Worm (Caenorhabditis elegans) whole organism, L3 larva: Measurements from ENCODE around the gene F31D5.1.

Experiments used
- egl-5 ChIP-seq: fragments of 150-350 bp; optimal IDR thresholded peaks from 2 replicates; lab custom pipeline; 2017; ENCODE audit warnings: missing biosample characterization, missing genetic modification reagents, missing genetic modification characterization, inconsistent platforms
- elt-3 ChIP-seq, 3 experiments: fragments of 150-350 bp in 1 of 3; sonication (generic microtip) in 2 of 3; optimal IDR thresholded peaks; 2 replicates in 2 of 3; 4 replicates in 1 of 3; lab custom pipeline; 2014 to 2017; ENCODE audit warnings: missing biosample characterization in 3 of 3, missing genetic modification characterization in 3 of 3
- fkh-10 ChIP-seq: sonication (generic microtip); optimal IDR thresholded peaks from 2 replicates; lab custom pipeline; 2017; ENCODE audit warnings: missing biosample characterization, missing genetic modification reagents, missing genetic modification characterization
- lin-39 ChIP-seq: fragments of 150-350 bp; optimal IDR thresholded peaks from 2 replicates; lab custom pipeline; 2018; ENCODE audit warnings: missing biosample characterization, missing genetic modification reagents, missing genetic modification characterization
- lsy-12 ChIP-seq: sonication (generic microtip); optimal IDR thresholded peaks from 2 replicates; lab custom pipeline; 2016; ENCODE audit warnings: mild to moderate bottlenecking, missing genetic modification characterization, missing compliant biosample characterization
- mdl-1 ChIP-seq: fragments of 150-350 bp; optimal IDR thresholded peaks from 2 replicates; lab custom pipeline; 2014; ENCODE audit warnings: missing biosample characterization, missing genetic modification characterization
- nfya-1 ChIP-seq: sonication (generic microtip); optimal IDR thresholded peaks from 2 replicates; lab custom pipeline; 2017; ENCODE audit warnings: missing genetic modification characterization, mild to moderate bottlenecking, missing compliant biosample characterization, antibody characterized with exemption, moderate library complexity; ENCODE audit not compliant: insufficient read depth
- nhr-11 ChIP-seq: fragments of 150-350 bp; optimal IDR thresholded peaks from 2 replicates; lab custom pipeline; 2014; ENCODE audit warnings: missing biosample characterization, missing genetic modification characterization
- nhr-77 ChIP-seq: fragments of 150-350 bp; optimal IDR thresholded peaks from 2 replicates; lab custom pipeline; 2014; ENCODE audit warnings: missing biosample characterization, missing genetic modification characterization
- skn-1 ChIP-seq: fragments of 150-350 bp; optimal IDR thresholded peaks from 2 replicates; lab custom pipeline; 2014; ENCODE audit warnings: missing biosample characterization, missing genetic modification characterization
- snpc-4 ChIP-seq: fragments of 150-350 bp; optimal IDR thresholded peaks from 2 replicates; lab custom pipeline; 2014; ENCODE audit warnings: missing biosample characterization, missing genetic modification characterization
- tbx-2 ChIP-seq: sonication (generic microtip); optimal IDR thresholded peaks from 2 replicates; lab custom pipeline; 2016; ENCODE audit warnings: mild to moderate bottlenecking, missing genetic modification characterization, missing compliant biosample characterization
- unc-62 ChIP-seq: fragments of 150-350 bp; sonication (generic microtip); optimal IDR thresholded peaks from 4 replicates; lab custom pipeline; 2014; ENCODE audit warnings: missing biosample characterization, missing genetic modification reagents, missing genetic modification characterization

The F31D5.1 gene

ce11 chrII:4267711-4268110 lies 48.5 kb downstream of the F31D5.1 start:
- no peak for TF ChIP-seq elt-3 (tag; optimal IDR thresholded peaks at IDR 0.05; lab: Kevin White, UChicago)
- TF ChIP-seq snpc-4 (tag; lab: Kevin White, UChicago): no peak
- no peak for TF ChIP-seq nhr-77 (tag; lab: Kevin White, UChicago)
- no peak for TF ChIP-seq skn-1 (tag; lab: Kevin White, UChicago)
- no peak for TF ChIP-seq lsy-12
- TF ChIP-seq mdl-1 (tag; lab: Kevin White, UChicago): no peak
- no peak for TF ChIP-seq lin-39 (tag; lab: Kevin White, UChicago)
- TF ChIP-seq unc-62 (GFP tag; lab: Kevin White, UChicago): no peak
- no peak for TF ChIP-seq egl-5 (tag; lab: Kevin White, UChicago)
- no peak for TF ChIP-seq tbx-2
- no peak for TF ChIP-seq nfya-1 (tag; lab: Kevin White, UChicago)
- no peak for TF ChIP-seq fkh-10 (GFP tag; lab: Kevin White, UChicago)
- TF ChIP-seq nhr-11 (tag; lab: Kevin White, UChicago): no peak
- TF ChIP-seq, all 47 proteins: peak for 0
